Worm (Caenorhabditis elegans): ENCODE data around the gene pps-1.

The pps-1 gene

DNA sequence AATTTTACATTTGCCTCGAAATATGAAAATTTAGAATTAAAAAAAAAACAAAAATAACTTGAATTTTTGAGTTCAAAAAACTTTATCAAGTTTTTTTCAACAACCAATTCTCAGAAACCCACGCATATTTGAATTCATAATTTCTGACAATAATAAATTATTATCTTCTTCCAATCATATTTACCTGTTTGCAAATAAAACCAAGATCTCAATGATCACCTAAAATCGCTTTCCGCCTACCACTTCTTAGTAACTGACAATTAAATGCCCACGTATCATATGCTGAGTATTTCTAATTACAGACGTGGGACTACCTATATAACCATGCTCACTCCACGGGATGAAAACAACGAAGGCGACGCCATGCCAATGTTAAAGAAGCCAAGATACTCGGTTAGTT is at the start of gene pps-1:
Gene pps-1 (plus strand): TSS at position 301 of the 400 bp plus-strand sequence.
- TF ChIP-seq unc-39 (tag; optimal IDR thresholded peaks at IDR 0.05) (no peak), pha-4 (tag; optimal IDR thresholded peaks at IDR 0.05) (no peak), lsy-2 (tag; optimal IDR thresholded peaks at IDR 0.05) (no peak), M03D4.4 (tag; optimal IDR thresholded peaks at IDR 0.05) (no peak), unc-120 (tag; optimal IDR thresholded peaks at IDR 0.05; ENCODE audit: poor library complexity, severe bottlenecking) (no peak), blmp-1 (tag; optimal IDR thresholded peaks at IDR 0.05) (no peak), nhr-12 (tag; optimal IDR thresholded peaks at IDR 0.05) (no peak), nhr-76 (tag; optimal IDR thresholded peaks at IDR 0.05) (no peak)

DNA sequence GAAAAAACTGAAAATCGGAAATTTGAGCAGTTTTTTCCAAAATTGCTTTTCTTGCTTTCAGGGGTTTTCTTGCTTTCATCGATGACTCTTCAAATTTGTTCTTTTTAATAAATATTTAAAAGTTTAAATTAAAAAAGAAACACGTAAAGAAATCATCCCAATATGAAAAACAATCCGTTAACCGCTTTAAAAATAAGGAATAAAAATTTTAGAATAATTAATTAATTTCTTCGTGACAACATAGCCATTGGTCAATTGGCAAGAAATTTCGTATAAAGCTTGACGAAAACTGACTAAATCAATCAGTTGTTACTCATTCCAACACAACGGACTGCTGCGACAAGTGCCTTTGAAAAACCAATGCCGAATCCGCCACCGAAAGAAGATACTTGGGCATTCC is 49.2 kb upstream of the pps-1 start, which contains the start of gene nsph-3.2:
Gene nsph-3.2 (plus strand): TSS at position 301 of the 400 bp plus-strand sequence.
- no peak for TF ChIP-seq nhr-28 (tag; optimal IDR thresholded peaks at IDR 0.05)
- TF ChIP-seq sem-2 (GFP tag; optimal IDR thresholded peaks at IDR 0.05), result no peak
- no peak for TF ChIP-seq mls-2 (tag; optimal IDR thresholded peaks at IDR 0.05)
- TF ChIP-seq nhr-76 (tag; optimal IDR thresholded peaks at IDR 0.05), result no peak
- TF ChIP-seq lin-13 (tag; optimal IDR thresholded peaks at IDR 0.05), result no peak
- TF ChIP-seq mab-5 (tag; optimal IDR thresholded peaks at IDR 0.05), result no peak
- TF ChIP-seq ceh-43 (GFP tag; optimal IDR thresholded peaks at IDR 0.05), result no peak
- TF ChIP-seq tbx-8 (GFP tag; optimal IDR thresholded peaks at IDR 0.05), result no peak
- no peak for TF ChIP-seq mep-1 (tag; optimal IDR thresholded peaks at IDR 0.05)
- no peak for TF ChIP-seq ceh-39 (tag; optimal IDR thresholded peaks at IDR 0.05)
- no peak for TF ChIP-seq M03D4.4 (tag; optimal IDR thresholded peaks at IDR 0.05)

ce11 chrIV:10115142-10115541 is 46.7 kb upstream of the pps-1 start, which contains the start of gene C04G2.10:
Gene C04G2.10 (plus strand): TSS chrIV:10115442.
- no peak for TF ChIP-seq lsy-2 (tag; optimal IDR thresholded peaks at IDR 0.05)
- TF ChIP-seq zip-8 (tag; optimal IDR thresholded peaks at IDR 0.05), result no peak
- TF ChIP-seq ztf-11 (tag; optimal IDR thresholded peaks at IDR 0.05), result no peak
- no peak for TF ChIP-seq elt-3 (tag; optimal IDR thresholded peaks at IDR 0.05)
- TF ChIP-seq ceh-83 (GFP tag; optimal IDR thresholded peaks at IDR 0.05), result no peak
- no peak for TF ChIP-seq mep-1 (tag; optimal IDR thresholded peaks at IDR 0.05)

ce11 chrIV:10116765-10117164 is 45.0 kb upstream of the pps-1 start:
- TF ChIP-seq bed-3 (GFP tag; optimal IDR thresholded peaks at IDR 0.05), result no peak
- TF ChIP-seq lin-13 (tag; optimal IDR thresholded peaks at IDR 0.05), result no peak
- no peak for TF ChIP-seq tbx-8 (GFP tag; optimal IDR thresholded peaks at IDR 0.05)

DNA sequence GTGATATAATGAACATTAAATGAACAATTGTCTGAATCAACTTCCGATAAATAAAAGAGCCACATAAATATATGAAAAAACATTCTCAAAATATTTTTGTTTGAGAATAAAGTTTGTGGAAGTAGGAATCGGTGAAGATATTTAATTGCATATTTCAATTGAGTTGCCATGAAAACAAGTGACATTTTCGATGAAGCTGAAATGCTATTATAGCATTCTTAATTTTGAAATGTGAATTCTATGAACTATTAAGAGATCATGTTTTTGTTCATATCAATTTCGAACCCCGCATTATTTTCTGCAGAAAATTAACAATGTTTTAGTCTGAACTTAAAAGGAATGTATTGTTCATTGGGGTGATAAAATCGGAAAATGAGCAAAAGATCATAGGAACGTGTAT is 39.6 kb upstream of the pps-1 start, which contains the start of gene irld-21:
Gene irld-21 (minus strand): TSS at position 101 of the 400 bp plus-strand sequence.
- TF ChIP-seq blmp-1 (tag; optimal IDR thresholded peaks at IDR 0.05), result no peak
- no peak for TF ChIP-seq flh-1 (GFP tag; optimal IDR thresholded peaks at IDR 0.05)
- no peak for TF ChIP-seq nhr-28 (tag; optimal IDR thresholded peaks at IDR 0.05)
- TF ChIP-seq mab-5 (tag; optimal IDR thresholded peaks at IDR 0.05), result no peak
- TF ChIP-seq pha-4 (tag; optimal IDR thresholded peaks at IDR 0.05), result no peak
- TF ChIP-seq mep-1 (tag; optimal IDR thresholded peaks at IDR 0.05), result no peak
- no peak for TF ChIP-seq sptf-1 (tag; optimal IDR thresholded peaks at IDR 0.05)
- TF ChIP-seq unc-62 (GFP tag; optimal IDR thresholded peaks at IDR 0.05), result no peak
- TF ChIP-seq lin-13 (tag; optimal IDR thresholded peaks at IDR 0.05), result no peak
- no peak for TF ChIP-seq nhr-237 (tag; optimal IDR thresholded peaks at IDR 0.05)
- no peak for TF ChIP-seq unc-120 (tag; optimal IDR thresholded peaks at IDR 0.05; ENCODE audit: poor library complexity, severe bottlenecking)
- TF ChIP-seq ham-2 (GFP tag; optimal IDR thresholded peaks at IDR 0.05), result no peak
- TF ChIP-seq ceh-43 (GFP tag; optimal IDR thresholded peaks at IDR 0.05), result no peak
- no peak for TF ChIP-seq ceh-39 (tag; optimal IDR thresholded peaks at IDR 0.05)
- TF ChIP-seq lsy-2 (tag; optimal IDR thresholded peaks at IDR 0.05), result no peak
- TF ChIP-seq lin-32 (GFP tag; optimal IDR thresholded peaks at IDR 0.05), result no peak
- TF ChIP-seq tbx-8 (GFP tag; optimal IDR thresholded peaks at IDR 0.05), result no peak
- TF ChIP-seq bed-3 (GFP tag; optimal IDR thresholded peaks at IDR 0.05), result no peak
- TF ChIP-seq ztf-11 (tag; optimal IDR thresholded peaks at IDR 0.05), result no peak
- no peak for TF ChIP-seq hlh-1 (tag; optimal IDR thresholded peaks at IDR 0.05)

DNA sequence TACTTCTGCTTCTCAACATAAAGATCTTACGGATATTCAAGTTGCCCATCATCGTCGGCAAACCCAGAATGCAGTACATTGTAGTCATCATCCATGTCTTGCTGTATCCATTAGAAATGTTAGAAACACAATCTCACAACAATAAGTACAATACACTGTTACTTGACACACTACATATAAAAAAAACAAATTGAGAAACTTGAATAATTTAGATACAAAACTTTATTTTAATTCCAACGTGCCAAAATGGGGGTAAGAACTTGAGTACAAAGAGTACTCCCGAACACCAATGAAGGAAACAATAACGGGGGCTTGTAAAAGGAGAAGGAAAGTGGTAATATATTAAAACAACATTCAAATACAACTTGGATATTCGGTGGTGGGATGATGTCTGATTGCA is 35.3 kb upstream of the pps-1 start, which contains the start of gene ctf-18:
Gene ctf-18 (minus strand): TSS at position 101 of the 400 bp plus-strand sequence.
- TF ChIP-seq lin-13 (tag; optimal IDR thresholded peaks at IDR 0.05) (no peak), drap-1 (GFP tag; optimal IDR thresholded peaks at IDR 0.05) (no peak), flh-1 (GFP tag; optimal IDR thresholded peaks at IDR 0.05) (no peak), snpc-4 (tag; optimal IDR thresholded peaks at IDR 0.05) (no peak), blmp-1 (tag; optimal IDR thresholded peaks at IDR 0.05) (no peak), tbx-8 (GFP tag; optimal IDR thresholded peaks at IDR 0.05) (no peak), elt-3 (tag; optimal IDR thresholded peaks at IDR 0.05) (no peak), ham-2 (GFP tag; optimal IDR thresholded peaks at IDR 0.05) (no peak), sem-2 (GFP tag; optimal IDR thresholded peaks at IDR 0.05) (no peak)

All from whole organism, mixed stage, embryonic.